Worm (Caenorhabditis elegans) whole organism, late embryonic: ENCODE measurements around the gene C17G1.5.

ENCODE experiments used
- ceh-34 ChIP-seq: sonication (generic microtip); optimal IDR thresholded peaks from 2 replicates; lab custom pipeline; 2016; ENCODE audit warnings: mild to moderate bottlenecking, missing genetic modification characterization, missing compliant biosample characterization
- hlh-6 ChIP-seq: sonication (generic microtip); optimal IDR thresholded peaks from 2 replicates; lab custom pipeline; 2016; ENCODE audit warnings: missing genotype, missing genetic modification characterization, missing compliant biosample characterization

DNA sequence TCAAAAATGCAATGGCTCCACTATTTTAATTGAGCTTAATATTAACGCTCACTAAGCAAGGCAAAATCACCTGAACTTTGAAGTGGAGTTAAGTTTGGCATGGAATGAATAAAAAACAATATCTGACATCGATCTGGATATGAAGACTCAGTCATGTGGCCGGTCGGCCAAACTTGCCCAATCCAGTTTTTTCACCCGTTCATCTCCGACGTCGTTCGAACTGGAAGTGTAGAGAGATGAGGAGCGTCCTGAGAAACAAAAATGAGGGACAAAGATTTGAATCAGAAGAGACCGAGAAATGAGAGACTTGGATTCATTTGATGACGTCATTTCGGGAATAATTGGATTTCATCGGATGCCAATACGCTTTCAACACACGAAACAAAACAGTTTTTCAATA, 511 bp upstream of the C17G1.5 start:
- TF ChIP-seq hlh-6 (tag; lab: Kevin White, UChicago) (no peak), ceh-34 (tag; lab: Kevin White, UChicago) (no peak)
